Fruit fly (Drosophila melanogaster) Kc167 (cell line): ENCODE measurements around the gene TyrRS.

Experiments
- Myc ChIP-seq: fragments of >200 bp; optimal IDR thresholded peaks from 2 replicates; lab custom pipeline; 2017; ENCODE audit warnings: missing external identifiers
- Sin3A ChIP-seq: fragments of >200 bp; optimal IDR thresholded peaks from 2 replicates; lab custom pipeline; 2018; ENCODE audit warnings: missing external identifiers
- h ChIP-seq: fragments of >200 bp; optimal IDR thresholded peaks from 3 replicates; lab custom pipeline; 2018; ENCODE audit warnings: missing external identifiers
- insv ChIP-seq: fragments of >200 bp; optimal IDR thresholded peaks from 3 replicates; lab custom pipeline; 2018; ENCODE audit warnings: missing external identifiers
- psq ChIP-seq: fragments of >200 bp; optimal IDR thresholded peaks from 2 replicates; lab custom pipeline; 2017; ENCODE audit warnings: missing external identifiers
- ttk ChIP-seq: sonication (Bioruptor generic); optimal IDR thresholded peaks from 2 replicates; lab custom pipeline; 2017; ENCODE audit warnings: missing external identifiers

TyrRS gene

DNA sequence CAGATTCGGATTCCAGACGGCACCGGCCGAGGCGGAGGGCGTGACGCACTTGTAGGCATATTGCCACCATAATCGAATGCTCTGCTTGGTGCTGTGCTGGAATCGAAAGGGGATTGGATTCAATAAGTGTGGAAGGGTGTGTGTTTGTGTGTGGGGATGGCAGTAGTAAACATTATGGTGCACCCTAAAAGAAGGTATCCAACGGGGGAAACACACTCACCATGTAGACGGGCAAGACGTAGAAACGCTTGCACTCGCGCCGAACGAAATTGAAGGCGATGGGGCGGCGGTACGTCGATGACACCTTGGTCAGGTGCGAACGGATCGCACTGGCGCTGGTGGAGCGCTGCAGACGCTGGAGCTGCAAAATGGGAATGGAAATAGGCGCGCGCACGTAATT, 27.8 kb downstream of the TyrRS start:
- TF ChIP-seq ttk (lab: Kevin White, UChicago) (no peak), h (lab: Kevin White, UChicago) (no peak), Myc (lab: Kevin White, UChicago) (no peak), insv (no peak)

DNA sequence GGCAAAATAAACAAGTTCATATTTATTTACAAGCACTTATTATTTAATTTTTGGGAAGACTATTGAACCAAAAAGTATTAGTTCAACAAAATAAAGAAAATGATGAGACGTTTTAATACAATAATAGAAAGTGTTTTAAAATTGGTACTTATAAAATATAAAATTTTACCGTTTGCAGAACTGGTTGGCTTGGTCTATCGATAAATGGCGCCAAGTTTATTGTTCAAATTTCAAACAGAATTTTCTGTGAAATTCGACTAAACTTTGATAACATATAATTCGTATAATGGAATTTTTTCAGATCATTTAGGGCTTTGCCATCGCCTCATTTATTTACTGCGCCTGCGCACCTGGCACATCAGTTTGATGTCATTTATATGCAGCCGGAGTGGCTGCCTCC, 28.3 kb downstream of the TyrRS start:
- TF ChIP-seq Sin3A (no peak), ttk (lab: Kevin White, UChicago) (no peak), insv (no peak), psq (lab: Kevin White, UChicago) (no peak), h (lab: Kevin White, UChicago) (no peak), Myc (lab: Kevin White, UChicago) (no peak)

dm6 chr3L:16385880-16386584, 33.1 kb downstream of the TyrRS start, which contains the start of the genes Agpat3 and RAF2:
Gene Agpat3, minus strand, starts transcription at chr3L:16385957.
Gene RAF2, plus strand, starts transcription at chr3L:16386327.
- TF ChIP-seq insv (no peak), h (lab: Kevin White, UChicago) (no peak), Myc (lab: Kevin White, UChicago) (no peak), ttk (lab: Kevin White, UChicago) (no peak), psq (lab: Kevin White, UChicago) (no peak), Sin3A (no peak)

DNA sequence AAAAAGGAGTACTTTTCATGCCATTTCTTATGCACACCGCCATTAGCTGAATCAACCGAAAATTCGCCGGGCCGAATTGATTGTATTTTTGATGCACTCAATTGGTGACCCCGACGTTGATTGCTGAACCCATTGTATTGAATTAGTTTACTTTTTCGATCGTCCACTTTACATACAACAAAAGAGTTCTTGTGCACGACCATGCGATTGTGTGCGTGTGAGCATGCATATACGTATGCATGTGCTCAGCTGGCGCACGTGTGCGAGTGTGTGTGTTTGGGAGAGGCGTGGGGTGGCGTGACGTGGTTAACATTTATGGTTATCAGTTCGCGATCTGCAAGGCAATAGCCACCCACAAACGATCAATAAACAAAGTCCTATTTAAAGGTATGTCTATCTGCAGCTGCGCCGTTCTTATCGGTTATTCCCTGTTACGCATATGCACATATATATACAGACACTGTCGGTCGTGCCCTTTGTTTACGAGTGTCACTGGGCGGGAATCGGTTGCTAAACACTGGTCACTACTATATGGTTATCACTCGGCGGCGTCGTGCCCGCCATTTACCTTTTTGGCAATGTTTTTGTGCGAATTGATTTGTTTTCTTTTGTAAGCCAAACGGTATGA, 33.7 kb downstream of the TyrRS start:
- TF ChIP-seq Myc (lab: Kevin White, UChicago), result no peak
- no peak for TF ChIP-seq h (lab: Kevin White, UChicago)
- no peak for TF ChIP-seq Sin3A
- TF ChIP-seq psq (lab: Kevin White, UChicago), result no peak
- no peak for TF ChIP-seq insv
- TF ChIP-seq ttk (lab: Kevin White, UChicago), result no peak

DNA sequence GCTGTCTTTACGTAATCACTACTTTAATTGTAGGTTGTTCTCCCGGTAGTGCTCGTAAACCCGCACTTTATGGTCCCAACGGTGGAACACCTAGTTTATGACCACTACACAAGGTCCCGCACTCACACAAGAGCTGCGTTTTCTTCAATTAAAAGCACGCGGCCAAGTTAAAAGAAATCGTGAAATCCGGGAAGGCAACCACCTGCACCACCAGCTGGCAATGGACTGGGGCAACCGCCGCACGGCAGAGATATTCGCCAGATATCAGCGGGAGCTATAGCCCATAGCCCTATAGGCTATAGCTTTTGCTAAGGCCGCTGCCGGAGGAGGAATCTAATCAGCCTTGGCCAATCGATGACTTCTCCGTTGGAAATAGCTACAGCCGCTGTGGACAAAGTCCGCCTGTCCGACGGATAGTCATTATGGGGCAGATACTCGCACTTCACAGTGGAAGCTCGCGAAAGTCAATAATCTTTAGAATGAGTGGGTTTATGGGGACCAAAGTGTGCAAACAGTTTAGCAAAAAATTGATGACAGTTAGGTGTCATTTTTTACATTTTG, 34.9 kb downstream of the TyrRS start:
- TF ChIP-seq insv (no peak), psq (lab: Kevin White, UChicago) (no peak), Myc (lab: Kevin White, UChicago) (no peak), Sin3A (no peak), h (lab: Kevin White, UChicago) (no peak), ttk (lab: Kevin White, UChicago) (no peak)

DNA sequence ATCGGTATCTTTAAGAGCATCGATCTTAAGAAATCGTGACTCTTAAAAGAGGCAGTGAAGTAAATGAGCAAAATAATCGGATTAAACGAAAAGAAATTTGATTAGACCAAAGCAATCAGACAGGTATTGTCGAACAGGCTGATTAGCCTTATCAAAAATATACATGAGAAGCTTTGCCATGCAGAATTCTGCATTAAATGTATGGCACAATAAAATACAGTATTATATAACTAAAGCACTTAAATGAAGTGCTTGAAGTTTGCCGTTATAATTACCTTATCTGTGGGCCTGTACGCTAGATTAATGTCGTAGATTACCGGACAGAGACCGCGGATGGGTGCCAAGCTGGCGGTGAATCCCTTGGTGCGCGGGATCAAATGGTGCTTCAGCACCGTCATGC, 36.0 kb downstream of the TyrRS start:
- TF ChIP-seq psq (lab: Kevin White, UChicago) (no peak), Myc (lab: Kevin White, UChicago) (no peak), h (lab: Kevin White, UChicago) (no peak), insv (no peak), Sin3A (no peak), ttk (lab: Kevin White, UChicago) (no peak)

DNA sequence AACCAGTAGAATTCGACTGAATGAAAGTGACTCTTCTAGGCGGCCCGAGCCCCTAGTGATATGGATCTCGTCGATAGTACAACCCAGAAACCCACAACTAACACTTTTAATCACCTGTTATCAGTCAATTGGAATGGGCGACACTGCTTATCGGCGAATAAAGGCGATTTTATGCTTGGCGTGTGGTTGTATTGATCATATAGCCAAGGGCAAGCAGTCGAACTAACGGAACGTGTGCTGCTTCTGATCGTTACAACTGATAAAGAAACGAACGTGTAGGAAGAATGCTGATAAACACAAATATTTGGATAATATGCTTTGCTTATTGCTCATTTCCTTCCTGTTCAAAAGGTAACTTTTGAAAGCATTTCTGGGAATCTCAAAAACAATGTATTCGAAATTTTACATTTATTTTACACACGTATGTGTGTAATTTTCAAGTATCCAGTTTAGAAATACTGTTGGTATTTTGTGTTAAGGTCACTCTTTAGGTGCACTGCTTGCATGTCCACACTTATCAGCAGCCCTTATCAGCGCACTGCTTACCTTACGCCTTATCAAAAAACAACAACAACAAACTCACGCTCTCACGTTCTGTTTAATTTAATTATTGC, 37.8 kb downstream of the TyrRS start, which contains the start of gene Agpat4:
Gene Agpat4, minus strand, starts transcription at position 387 of the 614 bp plus-strand sequence.
- TF ChIP-seq Myc (lab: Kevin White, UChicago), result no peak
- no peak for TF ChIP-seq psq (lab: Kevin White, UChicago)
- TF ChIP-seq ttk (lab: Kevin White, UChicago), result no peak
- no peak for TF ChIP-seq Sin3A
- no peak for TF ChIP-seq h (lab: Kevin White, UChicago)
- TF ChIP-seq insv, result no peak

- no peak for TF ChIP-seq h (lab: Kevin White, UChicago)
- no peak for TF ChIP-seq Sin3A
- no peak for TF ChIP-seq insv
- no peak for TF ChIP-seq ttk (lab: Kevin White, UChicago)
- no peak for TF ChIP-seq Myc (lab: Kevin White, UChicago)
- TF ChIP-seq psq (lab: Kevin White, UChicago), result no peak
These were observed 38.3 kb downstream of the TyrRS start for dm6 chr3L:16380770-16381169.

DNA sequence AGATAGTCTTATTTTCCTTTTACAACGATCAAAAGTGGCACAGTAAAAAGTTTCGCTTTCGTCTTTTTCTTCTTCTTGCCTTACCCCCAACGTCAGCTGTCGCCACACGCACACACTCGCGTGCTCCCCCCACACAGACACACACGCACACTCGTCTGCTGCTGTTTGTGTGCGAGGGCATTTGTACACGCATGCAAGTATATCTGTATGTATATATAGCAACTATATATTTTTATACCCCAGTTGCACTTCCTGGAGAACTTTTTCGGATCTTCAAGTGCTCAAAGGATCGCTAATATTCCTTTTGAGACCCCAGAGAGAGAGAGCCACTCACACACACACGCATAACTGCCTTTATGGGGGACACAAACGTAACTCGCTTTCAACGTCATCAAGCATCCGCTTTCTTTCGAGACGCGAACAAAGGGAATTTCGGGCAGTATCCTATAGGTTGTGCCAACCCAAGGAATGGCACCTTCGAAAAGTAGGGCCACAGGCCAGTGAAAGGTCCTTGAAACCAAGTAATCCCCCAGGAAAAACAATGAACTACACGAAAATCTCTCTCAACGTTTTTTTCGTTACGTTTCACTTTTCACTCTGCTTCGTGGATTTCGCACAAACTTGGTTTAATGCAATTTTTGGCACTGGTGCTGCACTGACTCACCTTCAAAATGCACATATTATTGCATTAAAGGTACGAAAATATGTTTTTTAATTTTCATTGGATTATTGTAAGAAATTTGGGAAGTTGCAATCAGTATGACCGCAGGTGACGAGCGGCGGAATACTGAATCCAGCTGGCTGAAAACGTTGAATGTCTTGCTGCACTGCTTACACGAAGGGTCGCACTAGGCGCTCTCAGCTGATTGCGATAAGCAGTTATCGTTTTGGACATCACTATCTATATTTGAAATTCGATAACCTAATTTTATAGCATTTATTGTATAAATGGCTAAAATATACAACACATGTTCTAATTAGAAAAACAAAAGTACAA, 41.0 kb downstream of the TyrRS start, which contains the start of gene roq:
Gene roq, minus strand, starts transcription at position 799 of the 997 bp plus-strand sequence.
- TF ChIP-seq h (lab: Kevin White, UChicago) (no peak), psq (lab: Kevin White, UChicago) (no peak), Sin3A (no peak), Myc (lab: Kevin White, UChicago) (no peak), ttk (lab: Kevin White, UChicago) (no peak), insv (no peak)

DNA sequence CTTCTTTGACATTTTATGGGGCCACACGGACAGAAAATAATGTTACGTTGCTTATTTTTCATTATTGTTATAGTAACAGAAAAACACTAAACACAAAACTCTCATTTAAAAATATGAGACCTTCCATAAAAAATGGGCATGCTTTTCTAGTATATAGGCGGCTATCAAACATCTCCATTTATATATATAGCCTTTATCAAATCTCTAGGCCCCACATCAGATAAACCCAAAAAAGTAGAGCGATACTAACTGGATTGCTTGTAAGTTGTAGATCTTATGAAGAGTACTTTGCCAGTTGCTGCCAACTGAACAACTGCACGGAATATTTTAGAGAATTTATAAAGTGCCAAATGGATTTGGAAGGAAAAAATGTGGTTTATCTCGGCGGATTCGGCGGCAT, 49.6 kb downstream of the TyrRS start, which contains the start of gene CG18814:
Gene CG18814, plus strand, starts transcription at position 301 of the 400 bp plus-strand sequence.
- no peak for TF ChIP-seq h (lab: Kevin White, UChicago)
- no peak for TF ChIP-seq insv
- TF ChIP-seq ttk (lab: Kevin White, UChicago), result no peak
- TF ChIP-seq psq (lab: Kevin White, UChicago), result no peak
- no peak for TF ChIP-seq Sin3A
- TF ChIP-seq Myc (lab: Kevin White, UChicago), result no peak
